Worm (Caenorhabditis elegans) whole organism, L1 larva: ENCODE data around the gene oac-3.

Experiments
- F16B12.6 ChIP-seq: fragments of 150-350 bp; optimal IDR thresholded peaks from 2 replicates; lab custom pipeline; 2014; ENCODE audit warnings: missing biosample characterization, missing genetic modification characterization
- Y116A8C.19 ChIP-seq: sonication (generic microtip); optimal IDR thresholded peaks from 2 replicates; lab custom pipeline; 2016; ENCODE audit warnings: missing compliant biosample characterization, missing genetic modification characterization, borderline replicate concordance
- ama-1 ChIP-seq: fragments of 150-350 bp; optimal IDR thresholded peaks from 2 replicates; lab custom pipeline; 2014
- efl-1 ChIP-seq, 4 experiments: fragments of 150-350 bp; optimal IDR thresholded peaks in 3 of 4; peaks in 1 of 4; 1 replicate in 1 of 4; 2 replicates in 3 of 4; lab custom pipeline; 2014; ENCODE audit warnings: missing biosample characterization in 2 of 4, missing genetic modification characterization in 2 of 4, missing genetic modification reagents in 2 of 4
- elt-2 ChIP-seq: sonication (generic microtip); optimal IDR thresholded peaks from 2 replicates; lab custom pipeline; 2016; ENCODE audit warnings: missing genetic modification characterization, mild to moderate bottlenecking, inconsistent platforms, missing compliant biosample characterization, missing genetic modification reagents
- elt-3 ChIP-seq, 6 experiments: fragments of 150-350 bp in 1 of 6; sonication (generic microtip); optimal IDR thresholded peaks; 2 replicates each; lab custom pipeline; 2017 to 2018; ENCODE audit warnings: missing biosample characterization in 6 of 6, missing genetic modification characterization in 6 of 6, inconsistent platforms in 1 of 6
- nhr-12 ChIP-seq: sonication (generic microtip); optimal IDR thresholded peaks from 2 replicates; lab custom pipeline; 2017; ENCODE audit warnings: missing biosample characterization, missing genetic modification characterization
- nhr-71 ChIP-seq: sonication (generic microtip); optimal IDR thresholded peaks from 2 replicates; lab custom pipeline; 2016; ENCODE audit warnings: mild to moderate bottlenecking, missing genetic modification characterization, moderate library complexity, missing compliant biosample characterization
- nhr-85 ChIP-seq: sonication (generic microtip); peaks from one replicate; lab custom pipeline; 2016; ENCODE audit warnings: missing genetic modification characterization, inconsistent platforms, missing compliant biosample characterization
- pqm-1 ChIP-seq: sonication (generic microtip); optimal IDR thresholded peaks from 3 replicates; lab custom pipeline; 2017; ENCODE audit warnings: missing biosample characterization, missing genetic modification characterization
- snpc-4 ChIP-seq: fragments of 150-350 bp; optimal IDR thresholded peaks from 2 replicates; lab custom pipeline; 2014; ENCODE audit warnings: missing biosample characterization, missing genetic modification characterization

- TF ChIP-seq F16B12.6 (tag; lab: Kevin White, UChicago) = no peak
- TF ChIP-seq nhr-12 (tag; lab: Kevin White, UChicago) = no peak
- TF ChIP-seq nhr-71 = peak; percentile 97
- TF ChIP-seq elt-3 (tag; optimal IDR thresholded peaks at IDR 0.05; lab: Kevin White, UChicago) = peak in 4 of 6 experiments; percentile 16 to 97 (median 50)
- TF ChIP-seq nhr-85 (tag; lab: Kevin White, UChicago) = peak; percentile 97
- TF ChIP-seq ama-1 (lab: Kevin White, UChicago) = peak; percentile 66
- TF ChIP-seq pqm-1 (tag; lab: Kevin White, UChicago) = peak; percentile 46
- TF ChIP-seq snpc-4 (tag; lab: Kevin White, UChicago) = peak; percentile 44
- TF ChIP-seq elt-2 (tag; lab: Kevin White, UChicago) = peak; percentile 85
- peak; percentile 36 to 54 for TF ChIP-seq efl-1 (optimal IDR thresholded peaks at IDR 0.05; lab: Kevin White, UChicago)
- peak; percentile 26 to 87 for TF ChIP-seq efl-1 (GFP tag; optimal IDR thresholded peaks at IDR 0.05 in 1 of 2; lab: Kevin White, UChicago)
- no peak for TF ChIP-seq Y116A8C.19 (tag; lab: Kevin White, UChicago)
Observed at ce11 chrV:13909400-13909799, 10.1 kb downstream of the oac-3 start, which contains the start of gene C06B3.7.
